Worm (Caenorhabditis elegans) whole organism, mixed stage, embryonic: ENCODE measurements around the gene srv-26.

Experiments
- ceh-43 ChIP-seq: fragments of 200-800 bp; sonication (Bioruptor generic); optimal IDR thresholded peaks from 2 replicates; lab custom pipeline; 2018; ENCODE audit warnings: mild to moderate bottlenecking, missing genetic modification characterization, moderate library complexity, missing compliant biosample characterization
- ham-2 ChIP-seq: fragments of 200-800 bp; sonication (Bioruptor generic); optimal IDR thresholded peaks from 2 replicates; lab custom pipeline; 2018; ENCODE audit warnings: mild to moderate bottlenecking, missing genetic modification characterization, missing compliant biosample characterization
- mab-5 ChIP-seq: fragments of 150-350 bp; optimal IDR thresholded peaks from 2 replicates; lab custom pipeline; 2014; ENCODE audit warnings: missing biosample characterization, missing genetic modification characterization
- nhr-237 ChIP-seq: fragments of 150-350 bp; optimal IDR thresholded peaks from 2 replicates; lab custom pipeline; 2014; ENCODE audit warnings: missing biosample characterization, missing genetic modification characterization
- ztf-11 ChIP-seq: fragments of 150-350 bp; optimal IDR thresholded peaks from 2 replicates; lab custom pipeline; 2014; ENCODE audit warnings: missing biosample characterization, missing genetic modification characterization

- TF ChIP-seq ztf-11 (tag; lab: Kevin White, UChicago) (no peak), mab-5 (no peak), ham-2 (GFP tag; lab: Kevin White, UChicago) (no peak), nhr-237 (tag; lab: Kevin White, UChicago) (no peak), ceh-43 (GFP tag; lab: Kevin White, UChicago) (no peak)
Observed at ce11 chrIV:6284277-6284676, 17.4 kb downstream of the srv-26 start, which contains the start of gene ops-1.
